Worm (Caenorhabditis elegans) whole organism, L4 larva: ENCODE measurements around the gene B0302.5.

Experiments used
- R02D3.7 ChIP-seq: fragments of 150-350 bp; sonication (generic microtip); optimal IDR thresholded peaks from 3 replicates; lab custom pipeline; 2014; ENCODE audit warnings: missing biosample characterization, missing genetic modification characterization
- Y48G9A.11 ChIP-seq: fragments of 200-800 bp; sonication (Bioruptor generic); IDR thresholded peaks from 2 replicates; pipeline ENCODE4 v1.3.6; 2022; ENCODE audit warnings: missing genetic modification reagents, missing genetic modification characterization, missing compliant biosample characterization
- Y75B8A.6 ChIP-seq: fragments of 200-800 bp; sonication (Bioruptor generic); IDR thresholded peaks from 2 replicates; pipeline ENCODE4 v1.3.6; 2022; ENCODE audit warnings: missing genetic modification reagents, missing genetic modification characterization, missing compliant biosample characterization
- aly-2 ChIP-seq: sonication (generic microtip); optimal IDR thresholded peaks from 2 replicates; lab custom pipeline; 2018; ENCODE audit warnings: missing biosample characterization, missing genetic modification characterization
- egl-27 ChIP-seq: sonication (generic microtip); optimal IDR thresholded peaks from 3 replicates; lab custom pipeline; 2017; ENCODE audit warnings: missing biosample characterization, missing genetic modification reagents, missing genetic modification characterization
- fos-1 ChIP-seq: fragments of 150-350 bp; optimal IDR thresholded peaks from 2 replicates; lab custom pipeline; 2014; ENCODE audit warnings: missing biosample characterization, missing genetic modification characterization
- hlh-11 ChIP-seq: fragments of 200-800 bp; sonication (Bioruptor generic); optimal IDR thresholded peaks from 2 replicates; lab custom pipeline; 2018; ENCODE audit warnings: mild to moderate bottlenecking, missing genetic modification characterization, missing compliant biosample characterization
- jun-1 ChIP-seq: fragments of 150-350 bp; optimal IDR thresholded peaks from 2 replicates; lab custom pipeline; 2014; ENCODE audit warnings: missing biosample characterization, missing genetic modification reagents, missing genetic modification characterization
- lir-3 ChIP-seq: sonication (generic microtip); optimal IDR thresholded peaks from 2 replicates; lab custom pipeline; 2016; ENCODE audit warnings: mild to moderate bottlenecking, missing genetic modification characterization, missing compliant biosample characterization
- mdl-1 ChIP-seq, 2 experiments: fragments of 150-350 bp in 1 of 2; sonication (generic microtip) in 1 of 2; optimal IDR thresholded peaks; 2 replicates each; lab custom pipeline; 2014 to 2017; ENCODE audit warnings: missing biosample characterization in 2 of 2, missing genetic modification characterization in 2 of 2
- mep-1 ChIP-seq: fragments of 150-350 bp; sonication (generic microtip); optimal IDR thresholded peaks from 3 replicates; lab custom pipeline; 2014; ENCODE audit warnings: missing biosample characterization, missing genetic modification characterization
- pha-4 ChIP-seq, 2 experiments: fragments of 150-350 bp in 1 of 2; fragments of 200-800 bp in 1 of 2; sonication (Bioruptor generic) in 1 of 2; IDR thresholded peaks in 1 of 2; optimal IDR thresholded peaks in 1 of 2; 2 replicates each; pipeline versions ENCODE4 v1.3.6 to Lab custom; 2014 to 2022; ENCODE audit warnings: missing genetic modification characterization in 2 of 2, missing genetic modification reagents in 2 of 2, missing biosample characterization in 1 of 2, missing compliant biosample characterization in 1 of 2
- skn-1 ChIP-seq: fragments of 150-350 bp; optimal IDR thresholded peaks from 2 replicates; lab custom pipeline; 2014; ENCODE audit warnings: missing biosample characterization, missing genetic modification characterization
- ztf-7 ChIP-seq: fragments of 150-350 bp; optimal IDR thresholded peaks from 2 replicates; lab custom pipeline; 2014; ENCODE audit warnings: missing biosample characterization, missing genetic modification characterization

ce11 chrX:17227376-17227775 is 32.4 kb upstream of the B0302.5 start:
- TF ChIP-seq pha-4 (GFP tag; IDR thresholded peaks at IDR 0.05; lab: Robert Waterston, UW) (no peak), pha-4 (tag; optimal IDR thresholded peaks at IDR 0.05; lab: Kevin White, UChicago) (no peak), jun-1 (tag; lab: Kevin White, UChicago) (no peak), Y75B8A.6 (no peak), Y48G9A.11 (GFP tag; lab: Robert Waterston, UW) (no peak), skn-1 (tag; lab: Kevin White, UChicago) (no peak), aly-2 (tag; lab: Kevin White, UChicago) (no peak), mep-1 (tag; lab: Kevin White, UChicago) (no peak), hlh-11 (no peak), egl-27 (tag; lab: Kevin White, UChicago) (no peak), fos-1 (tag; lab: Kevin White, UChicago) (no peak), ztf-7 (tag; lab: Kevin White, UChicago) (no peak), R02D3.7 (tag; lab: Kevin White, UChicago) (no peak), lir-3 (tag; lab: Kevin White, UChicago) (no peak), mdl-1 (tag; optimal IDR thresholded peaks at IDR 0.05; lab: Kevin White, UChicago) (no peak)
